Worm (Caenorhabditis elegans): ENCODE data around the gene ugt-23.

Gene ugt-23

ce11 chrX:9958561-9958960, 33.6 kb upstream of the ugt-23 start, which contains the start of gene ZC506.1 (continued):
- TF ChIP-seq daf-16 (GFP tag; optimal IDR thresholded peaks at IDR 0.05) = peak; percentile 43 to 67
- TF ChIP-seq daf-16 (tag; optimal IDR thresholded peaks at IDR 0.05) = peak; percentile 87
- TF ChIP-seq arid-1 (GFP tag; conservative IDR thresholded peaks at IDR 0.05) = peak; percentile 67
- TF ChIP-seq duxl-1 (tag; optimal IDR thresholded peaks at IDR 0.05; ENCODE audit: poor library complexity) = peak; percentile 58
- no peak for TF ChIP-seq ces-1 (GFP tag; optimal IDR thresholded peaks at IDR 0.05)
- peak; percentile 92 for TF ChIP-seq jun-1 (tag; optimal IDR thresholded peaks at IDR 0.05)
- no peak for TF ChIP-seq snpc-4 (tag; optimal IDR thresholded peaks at IDR 0.05)
- TF ChIP-seq T26A8.4 (GFP tag; IDR thresholded peaks at IDR 0.05) = peak; percentile 87
- peak; percentile 46 for TF ChIP-seq pqm-1 (tag; optimal IDR thresholded peaks at IDR 0.05)
- TF ChIP-seq nhr-28 (tag; optimal IDR thresholded peaks at IDR 0.05) = peak; percentile 93
- peak; percentile 98 for TF ChIP-seq hlh-11 (tag; optimal IDR thresholded peaks at IDR 0.05)
- TF ChIP-seq ZK546.5 (tag; optimal IDR thresholded peaks at IDR 0.05) = peak in 1 of 2 experiments; percentile 12
- no peak for TF ChIP-seq pha-4 (GFP tag; IDR thresholded peaks at IDR 0.05)
- TF ChIP-seq pha-4 (tag; optimal IDR thresholded peaks at IDR 0.05) = peak; percentile 85
- peak; percentile 93 for TF ChIP-seq nhr-6 (tag; optimal IDR thresholded peaks at IDR 0.05)
- TF ChIP-seq ceh-82 (tag; optimal IDR thresholded peaks at IDR 0.05) = no peak
- TF ChIP-seq zfp-2 (tag; optimal IDR thresholded peaks at IDR 0.05) = peak; percentile 9
- TF ChIP-seq ceh-20 (GFP tag; IDR thresholded peaks at IDR 0.05) = peak; percentile 76; the same call in 1 of the 2 replicates
- TF ChIP-seq spr-1 (tag; optimal IDR thresholded peaks at IDR 0.05) = peak; percentile 91
- TF ChIP-seq zip-11 (GFP tag; IDR thresholded peaks at IDR 0.05) = no peak
- no peak for TF ChIP-seq unc-130 (GFP tag; optimal IDR thresholded peaks at IDR 0.05)
- peak; percentile 99 for TF ChIP-seq lin-38 (GFP tag; IDR thresholded peaks at IDR 0.05)
- peak; percentile 45 for TF ChIP-seq zip-2 (tag; optimal IDR thresholded peaks at IDR 0.05)
- TF ChIP-seq set-16 (GFP tag; IDR thresholded peaks at IDR 0.05) = peak; percentile 54
- peak; percentile 1 for TF ChIP-seq aly-2 (tag; optimal IDR thresholded peaks at IDR 0.05)
- peak; percentile 87 for TF ChIP-seq nhr-48 (tag; optimal IDR thresholded peaks at IDR 0.05)
- TF ChIP-seq daf-12 (tag; optimal IDR thresholded peaks at IDR 0.05) = no peak
- peak; percentile 92 for TF ChIP-seq ctbp-1 (GFP tag; IDR thresholded peaks at IDR 0.05)
- TF ChIP-seq nhr-25 (tag; optimal IDR thresholded peaks at IDR 0.05; ENCODE audit: borderline replicate concordance, insufficient read depth) = peak; percentile 90
- no peak for TF ChIP-seq F44E2.7 (GFP tag; IDR thresholded peaks at IDR 0.05)
- TF ChIP-seq ceh-28 (tag; optimal IDR thresholded peaks at IDR 0.05) = peak; percentile 84
- TF ChIP-seq egl-43 (GFP tag; IDR thresholded peaks at IDR 0.05) = peak; percentile 91
- TF ChIP-seq dpl-1 (GFP tag; optimal IDR thresholded peaks at IDR 0.05) = peak; percentile 62
- TF ChIP-seq Y48G9A.11 (GFP tag; IDR thresholded peaks at IDR 0.05) = no peak
- TF ChIP-seq unc-62 (GFP tag; optimal IDR thresholded peaks at IDR 0.05 in 1 of 2) = peak in 1 of 2 experiments; percentile 100
- TF ChIP-seq unc-62 (tag; optimal IDR thresholded peaks at IDR 0.05) = no peak
- peak; percentile 86 for TF ChIP-seq ztf-7 (tag; optimal IDR thresholded peaks at IDR 0.05)
- peak; percentile 58; the same call in 1 of the 2 replicates for TF ChIP-seq mdt-29 (GFP tag; IDR thresholded peaks at IDR 0.05)
- TF ChIP-seq fos-1 (tag; optimal IDR thresholded peaks at IDR 0.05) = no peak
- no peak for TF ChIP-seq F49E8.2 (tag; optimal IDR thresholded peaks at IDR 0.05; ENCODE audit: borderline replicate concordance)
- peak; percentile 98 for TF ChIP-seq dve-1 (tag; optimal IDR thresholded peaks at IDR 0.05; ENCODE audit: insufficient read depth)
- peak; percentile 67; the same call in 1 of the 2 replicates for TF ChIP-seq dmd-9 (GFP tag; IDR thresholded peaks at IDR 0.05)
- TF ChIP-seq D1046.2 (GFP tag; IDR thresholded peaks at IDR 0.05) = no peak
- no peak for TF ChIP-seq lim-7 (GFP tag; IDR thresholded peaks at IDR 0.05)
- no peak for TF ChIP-seq unc-39 (tag; optimal IDR thresholded peaks at IDR 0.05)
- no peak for TF ChIP-seq lir-3 (tag; optimal IDR thresholded peaks at IDR 0.05)
- TF ChIP-seq nhr-76 (tag; optimal IDR thresholded peaks at IDR 0.05) = peak; percentile 51
- no peak for TF ChIP-seq Y105C5A.15 (GFP tag; IDR thresholded peaks at IDR 0.05)
- peak; percentile 68; the same call in 1 of the 2 replicates for TF ChIP-seq saeg-2 (GFP tag; IDR thresholded peaks at IDR 0.05)
- peak; percentile 89 for TF ChIP-seq nhr-102 (tag; optimal IDR thresholded peaks at IDR 0.05)
- TF ChIP-seq spr-3 (GFP tag; optimal IDR thresholded peaks at IDR 0.05) = peak; percentile 73
- no peak for TF ChIP-seq nhr-41 (GFP tag; IDR thresholded peaks at IDR 0.05)
